Fruit fly (Drosophila melanogaster): Measurements from ENCODE around the gene Las.

dm6 chr3L:20470991-20471498 is 38.9 kb upstream of the Las start:
- TF ChIP-seq Myc (optimal IDR thresholded peaks at IDR 0.05) (no peak), ttk (optimal IDR thresholded peaks at IDR 0.05) (no peak), psq (optimal IDR thresholded peaks at IDR 0.05) (no peak)

Data from Kc167 (cell line).